Worm (Caenorhabditis elegans) whole organism, L3 larva: Measurements from ENCODE around the gene col-34.

Experiments used
- R02D3.7 ChIP-seq: fragments of 150-350 bp; optimal IDR thresholded peaks from 2 replicates; lab custom pipeline; 2014; ENCODE audit warnings: missing biosample characterization, missing genetic modification characterization
- ZK546.5 ChIP-seq: sonication (generic microtip); optimal IDR thresholded peaks from 2 replicates; lab custom pipeline; 2017; ENCODE audit warnings: missing biosample characterization, missing genetic modification characterization
- aly-2 ChIP-seq: fragments of 150-350 bp; optimal IDR thresholded peaks from 2 replicates; lab custom pipeline; 2014; ENCODE audit warnings: missing biosample characterization, missing genetic modification characterization
- ceh-16 ChIP-seq: sonication (generic microtip); optimal IDR thresholded peaks from 2 replicates; lab custom pipeline; 2017; ENCODE audit warnings: missing biosample characterization, missing genetic modification characterization
- ceh-28 ChIP-seq: fragments of 150-350 bp; optimal IDR thresholded peaks from 2 replicates; lab custom pipeline; 2014; ENCODE audit warnings: missing biosample characterization, missing genetic modification reagents, missing genetic modification characterization
- ceh-82 ChIP-seq: fragments of 150-350 bp; optimal IDR thresholded peaks from 2 replicates; lab custom pipeline; 2014; ENCODE audit warnings: missing biosample characterization, missing genetic modification characterization
- ceh-9 ChIP-seq: sonication (generic microtip); optimal IDR thresholded peaks from 2 replicates; lab custom pipeline; 2018; ENCODE audit warnings: missing biosample characterization, missing genetic modification characterization
- daf-12 ChIP-seq: fragments of 150-350 bp; optimal IDR thresholded peaks from 2 replicates; lab custom pipeline; 2014; ENCODE audit warnings: missing biosample characterization, missing genetic modification reagents, missing genetic modification characterization
- egl-5 ChIP-seq: fragments of 150-350 bp; optimal IDR thresholded peaks from 2 replicates; lab custom pipeline; 2017; ENCODE audit warnings: missing biosample characterization, missing genetic modification reagents, missing genetic modification characterization, inconsistent platforms
- elt-2 ChIP-seq: sonication (generic microtip); optimal IDR thresholded peaks from 2 replicates; lab custom pipeline; 2016; ENCODE audit warnings: missing genetic modification reagents, mild to moderate bottlenecking, missing genetic modification characterization, missing compliant biosample characterization
- elt-3 ChIP-seq, 3 experiments: fragments of 150-350 bp in 1 of 3; sonication (generic microtip) in 2 of 3; optimal IDR thresholded peaks; 2 replicates in 2 of 3; 4 replicates in 1 of 3; lab custom pipeline; 2014 to 2017; ENCODE audit warnings: missing biosample characterization in 3 of 3, missing genetic modification characterization in 3 of 3
- eor-1 ChIP-seq, 2 experiments: fragments of 150-350 bp; optimal IDR thresholded peaks; 2 replicates each; lab custom pipeline; 2014 to 2018; ENCODE audit warnings: missing biosample characterization in 2 of 2, missing genetic modification characterization in 2 of 2
- fkh-10 ChIP-seq: sonication (generic microtip); optimal IDR thresholded peaks from 2 replicates; lab custom pipeline; 2017; ENCODE audit warnings: missing biosample characterization, missing genetic modification reagents, missing genetic modification characterization
- fkh-2 ChIP-seq: fragments of 150-350 bp; optimal IDR thresholded peaks from 2 replicates; lab custom pipeline; 2014; ENCODE audit warnings: missing biosample characterization, missing genetic modification reagents, missing genetic modification characterization
- fos-1 ChIP-seq: fragments of 150-350 bp; optimal IDR thresholded peaks from 2 replicates; lab custom pipeline; 2014; ENCODE audit warnings: missing biosample characterization, missing genetic modification characterization
- hmg-11 ChIP-seq: sonication (generic microtip); optimal IDR thresholded peaks from 2 replicates; lab custom pipeline; 2016; ENCODE audit warnings: missing genetic modification characterization, missing compliant biosample characterization
- jun-1 ChIP-seq: fragments of 150-350 bp; optimal IDR thresholded peaks from 2 replicates; lab custom pipeline; 2014; ENCODE audit warnings: missing biosample characterization, missing genetic modification reagents, missing genetic modification characterization
- lin-15B ChIP-seq: fragments of 150-350 bp; optimal IDR thresholded peaks from 2 replicates; lab custom pipeline; 2014; ENCODE audit warnings: missing biosample characterization, missing genetic modification characterization
- lin-39 ChIP-seq: fragments of 150-350 bp; optimal IDR thresholded peaks from 2 replicates; lab custom pipeline; 2018; ENCODE audit warnings: missing biosample characterization, missing genetic modification reagents, missing genetic modification characterization
- lsy-12 ChIP-seq: sonication (generic microtip); optimal IDR thresholded peaks from 2 replicates; lab custom pipeline; 2016; ENCODE audit warnings: mild to moderate bottlenecking, missing genetic modification characterization, missing compliant biosample characterization
- mdl-1 ChIP-seq: fragments of 150-350 bp; optimal IDR thresholded peaks from 2 replicates; lab custom pipeline; 2014; ENCODE audit warnings: missing biosample characterization, missing genetic modification characterization
- mml-1 ChIP-seq: fragments of 150-350 bp; sonication (generic microtip); optimal IDR thresholded peaks from 3 replicates; lab custom pipeline; 2014; ENCODE audit warnings: missing biosample characterization, missing genetic modification characterization
- nfya-1 ChIP-seq: sonication (generic microtip); optimal IDR thresholded peaks from 2 replicates; lab custom pipeline; 2017; ENCODE audit warnings: missing genetic modification characterization, mild to moderate bottlenecking, missing compliant biosample characterization, antibody characterized with exemption, moderate library complexity; ENCODE audit not compliant: insufficient read depth
- nhr-11 ChIP-seq: fragments of 150-350 bp; optimal IDR thresholded peaks from 2 replicates; lab custom pipeline; 2014; ENCODE audit warnings: missing biosample characterization, missing genetic modification characterization
- nhr-12 ChIP-seq: fragments of 150-350 bp; optimal IDR thresholded peaks from 2 replicates; lab custom pipeline; 2014; ENCODE audit warnings: missing biosample characterization, missing genetic modification characterization
- nhr-23 ChIP-seq: fragments of 150-350 bp; optimal IDR thresholded peaks from 2 replicates; lab custom pipeline; 2014; ENCODE audit warnings: missing biosample characterization, missing genetic modification reagents, missing genetic modification characterization
- nhr-237 ChIP-seq: fragments of 150-350 bp; optimal IDR thresholded peaks from 2 replicates; lab custom pipeline; 2014; ENCODE audit warnings: missing biosample characterization, missing genetic modification characterization
- nhr-28 ChIP-seq: fragments of 150-350 bp; optimal IDR thresholded peaks from 2 replicates; lab custom pipeline; 2014; ENCODE audit warnings: missing biosample characterization, missing genetic modification characterization
- nhr-43 ChIP-seq: sonication (generic microtip); optimal IDR thresholded peaks from 2 replicates; lab custom pipeline; 2016; ENCODE audit warnings: mild to moderate bottlenecking, missing genetic modification characterization, missing compliant biosample characterization; ENCODE audit not compliant: poor library complexity, severe bottlenecking
- nhr-67 ChIP-seq: fragments of 150-350 bp; optimal IDR thresholded peaks from 2 replicates; lab custom pipeline; 2014; ENCODE audit warnings: missing biosample characterization, missing genetic modification characterization
- nhr-76 ChIP-seq: fragments of 150-350 bp; sonication (generic microtip); optimal IDR thresholded peaks from 5 replicates; lab custom pipeline; 2014; ENCODE audit warnings: missing biosample characterization, missing genetic modification characterization
- nhr-77 ChIP-seq: fragments of 150-350 bp; optimal IDR thresholded peaks from 2 replicates; lab custom pipeline; 2014; ENCODE audit warnings: missing biosample characterization, missing genetic modification characterization
- pha-4 ChIP-seq: fragments of 150-350 bp; optimal IDR thresholded peaks from 2 replicates; lab custom pipeline; 2014; ENCODE audit warnings: missing biosample characterization, missing genetic modification reagents, missing genetic modification characterization
- pqm-1 ChIP-seq: fragments of 150-350 bp; optimal IDR thresholded peaks from 2 replicates; lab custom pipeline; 2017; ENCODE audit warnings: missing biosample characterization, missing genetic modification characterization, inconsistent platforms
- sea-2 ChIP-seq: fragments of 150-350 bp; sonication (generic microtip); optimal IDR thresholded peaks from 4 replicates; lab custom pipeline; 2014; ENCODE audit warnings: missing biosample characterization, missing genetic modification reagents, missing genetic modification characterization
- skn-1 ChIP-seq: fragments of 150-350 bp; optimal IDR thresholded peaks from 2 replicates; lab custom pipeline; 2014; ENCODE audit warnings: missing biosample characterization, missing genetic modification characterization
- snpc-4 ChIP-seq: fragments of 150-350 bp; optimal IDR thresholded peaks from 2 replicates; lab custom pipeline; 2014; ENCODE audit warnings: missing biosample characterization, missing genetic modification characterization
- tbx-2 ChIP-seq: sonication (generic microtip); optimal IDR thresholded peaks from 2 replicates; lab custom pipeline; 2016; ENCODE audit warnings: mild to moderate bottlenecking, missing genetic modification characterization, missing compliant biosample characterization
- unc-39 ChIP-seq: sonication (generic microtip); optimal IDR thresholded peaks from 4 replicates; lab custom pipeline; 2017; ENCODE audit warnings: missing biosample characterization, missing genetic modification characterization
- unc-62 ChIP-seq: fragments of 150-350 bp; sonication (generic microtip); optimal IDR thresholded peaks from 4 replicates; lab custom pipeline; 2014; ENCODE audit warnings: missing biosample characterization, missing genetic modification reagents, missing genetic modification characterization
- zag-1 ChIP-seq: fragments of 150-350 bp; optimal IDR thresholded peaks from 2 replicates; lab custom pipeline; 2014; ENCODE audit warnings: missing biosample characterization, missing genetic modification characterization
- ztf-11 ChIP-seq: fragments of 150-350 bp; optimal IDR thresholded peaks from 2 replicates; lab custom pipeline; 2014; ENCODE audit warnings: missing biosample characterization, missing genetic modification characterization
- ztf-4 ChIP-seq: fragments of 150-350 bp; optimal IDR thresholded peaks from 2 replicates; lab custom pipeline; 2014; ENCODE audit warnings: missing biosample characterization, missing genetic modification characterization

col-34 gene

ce11 chrIV:4259433-4259832 is 15.0 kb upstream of the col-34 start:
- TF ChIP-seq hmg-11 = no peak
- no peak for TF ChIP-seq nhr-11
- TF ChIP-seq tbx-2 (tag; lab: Kevin White, UChicago) = no peak
- TF ChIP-seq ceh-16 (tag; lab: Kevin White, UChicago) = no peak
- no peak for TF ChIP-seq ceh-28 (tag; lab: Kevin White, UChicago)
- TF ChIP-seq nhr-77 (tag; lab: Kevin White, UChicago) = no peak
- peak; percentile 82 for TF ChIP-seq elt-2 (tag; lab: Kevin White, UChicago)
- no peak for TF ChIP-seq skn-1 (tag; lab: Kevin White, UChicago)
- no peak for TF ChIP-seq ceh-82 (tag; lab: Kevin White, UChicago)
- TF ChIP-seq zag-1 (tag; lab: Kevin White, UChicago) = no peak
- TF ChIP-seq jun-1 (tag; lab: Kevin White, UChicago) = peak; percentile 3
- no peak for TF ChIP-seq nhr-76 (tag; lab: Kevin White, UChicago)
- TF ChIP-seq pqm-1 (tag; lab: Kevin White, UChicago) = peak; percentile 12

ce11 chrIV:4254989-4255582 is 10.7 kb upstream of the col-34 start:
- TF ChIP-seq snpc-4 (tag; lab: Kevin White, UChicago) = no peak
- TF ChIP-seq R02D3.7 (tag; lab: Kevin White, UChicago) = no peak
- no peak for TF ChIP-seq skn-1 (tag; lab: Kevin White, UChicago)
- TF ChIP-seq zag-1 (tag; lab: Kevin White, UChicago) = no peak
- no peak for TF ChIP-seq fkh-2 (tag; lab: Kevin White, UChicago)
- TF ChIP-seq hmg-11 = no peak

ce11 chrIV:4247770-4248169 is 3.4 kb upstream of the col-34 start, which contains the start of gene ama-1:
TSS of gene ama-1 (plus strand) at chrIV:4248070.
- TF ChIP-seq nhr-237 (tag; lab: Kevin White, UChicago) = no peak
- no peak for TF ChIP-seq unc-62 (GFP tag; lab: Kevin White, UChicago)
- TF ChIP-seq ztf-11 (tag; lab: Kevin White, UChicago) = no peak
- no peak for TF ChIP-seq eor-1 (tag; optimal IDR thresholded peaks at IDR 0.05; lab: Kevin White, UChicago)
- no peak for TF ChIP-seq mml-1 (tag; lab: Kevin White, UChicago)
- no peak for TF ChIP-seq hmg-11
- no peak for TF ChIP-seq mdl-1 (tag; lab: Kevin White, UChicago)
- TF ChIP-seq nhr-77 (tag; lab: Kevin White, UChicago) = no peak
- TF ChIP-seq nhr-43 (tag; lab: Kevin White, UChicago) = no peak
- TF ChIP-seq fos-1 (tag; lab: Kevin White, UChicago) = no peak
- TF ChIP-seq nhr-23 (tag; lab: Kevin White, UChicago) = no peak
- TF ChIP-seq elt-3 (tag; optimal IDR thresholded peaks at IDR 0.05; lab: Kevin White, UChicago) = no peak
- no peak for TF ChIP-seq egl-5 (tag; lab: Kevin White, UChicago)
- no peak for TF ChIP-seq aly-2
- TF ChIP-seq unc-39 (tag; lab: Kevin White, UChicago) = no peak
- no peak for TF ChIP-seq lin-15B (tag; lab: Kevin White, UChicago)
- TF ChIP-seq nhr-28 (tag; lab: Kevin White, UChicago) = no peak
- no peak for TF ChIP-seq daf-12 (tag; lab: Kevin White, UChicago)
- no peak for TF ChIP-seq nhr-76 (tag; lab: Kevin White, UChicago)
- TF ChIP-seq nhr-11 = no peak

- TF ChIP-seq pha-4 = peak; percentile 71
- no peak for TF ChIP-seq aly-2
- TF ChIP-seq fkh-10 (GFP tag; lab: Kevin White, UChicago) = no peak
- no peak for TF ChIP-seq nhr-76 (tag; lab: Kevin White, UChicago)
- no peak for TF ChIP-seq ceh-28 (tag; lab: Kevin White, UChicago)
- TF ChIP-seq ceh-82 (tag; lab: Kevin White, UChicago) = no peak
- no peak for TF ChIP-seq elt-3 (tag; optimal IDR thresholded peaks at IDR 0.05; lab: Kevin White, UChicago)
- no peak for TF ChIP-seq snpc-4 (tag; lab: Kevin White, UChicago)
- TF ChIP-seq egl-5 (tag; lab: Kevin White, UChicago) = peak; percentile 70
- TF ChIP-seq nhr-12 (tag; lab: Kevin White, UChicago) = no peak
- no peak for TF ChIP-seq nfya-1 (tag; lab: Kevin White, UChicago)
- no peak for TF ChIP-seq unc-39 (tag; lab: Kevin White, UChicago)
- TF ChIP-seq zag-1 (tag; lab: Kevin White, UChicago) = no peak
- no peak for TF ChIP-seq nhr-237 (tag; lab: Kevin White, UChicago)
- no peak for TF ChIP-seq ceh-16 (tag; lab: Kevin White, UChicago)
- TF ChIP-seq lsy-12 = no peak
- no peak for TF ChIP-seq nhr-11
- no peak for TF ChIP-seq eor-1 (tag; optimal IDR thresholded peaks at IDR 0.05; lab: Kevin White, UChicago)
- TF ChIP-seq mdl-1 (tag; lab: Kevin White, UChicago) = no peak
- TF ChIP-seq elt-2 (tag; lab: Kevin White, UChicago) = peak; percentile 33
- no peak for TF ChIP-seq nhr-67 (tag; lab: Kevin White, UChicago)
- TF ChIP-seq lin-39 (tag; lab: Kevin White, UChicago) = peak; percentile 31
- TF ChIP-seq sea-2 (GFP tag; lab: Kevin White, UChicago) = no peak
- TF ChIP-seq mml-1 (tag; lab: Kevin White, UChicago) = no peak
- TF ChIP-seq ZK546.5 (tag; lab: Kevin White, UChicago) = no peak
- TF ChIP-seq jun-1 (tag; lab: Kevin White, UChicago) = no peak
- TF ChIP-seq nhr-23 (tag; lab: Kevin White, UChicago) = peak; percentile 58
- no peak for TF ChIP-seq tbx-2 (tag; lab: Kevin White, UChicago)
- TF ChIP-seq nhr-43 (tag; lab: Kevin White, UChicago) = no peak
- TF ChIP-seq skn-1 (tag; lab: Kevin White, UChicago) = no peak
- TF ChIP-seq ztf-4 = no peak
- no peak for TF ChIP-seq ceh-9
Measured at ce11 chrIV:4247334-4247733, 2.9 kb upstream of the col-34 start.
